Fruit fly (Drosophila melanogaster) whole organism, wandering third instar larva: Measurements from ENCODE around the gene LManIII.

Source experiments
- Hr83 ChIP-seq: fragments of 200-300 bp; sonication (Bioruptor generic); optimal IDR thresholded peaks from 2 replicates; lab custom pipeline; 2016; ENCODE audit warnings: missing biosample characterization, mild to moderate bottlenecking, missing genetic modification characterization, moderate library complexity; ENCODE audit not compliant: poor library complexity, severe bottlenecking
- OdsH ChIP-seq: fragments of 200-800 bp; sonication (Bioruptor generic); optimal IDR thresholded peaks from 2 replicates; lab custom pipeline; 2016; ENCODE audit warnings: missing biosample characterization, mild to moderate bottlenecking, missing genetic modification characterization
- lola ChIP-seq: fragments of >200 bp; optimal IDR thresholded peaks from 2 replicates; lab custom pipeline; 2017; ENCODE audit warnings: missing biosample characterization, missing genetic modification characterization

- TF ChIP-seq OdsH (GFP tag; lab: Kevin White, UChicago) (no peak), Hr83 (no peak), lola (GFP tag; lab: Kevin White, UChicago) (no peak)
Observed at dm6 chr2L:8799009-8799408, 30.5 kb upstream of the LManIII start.
